Worm (Caenorhabditis elegans): ENCODE data around the gene asd-1.

DNA sequence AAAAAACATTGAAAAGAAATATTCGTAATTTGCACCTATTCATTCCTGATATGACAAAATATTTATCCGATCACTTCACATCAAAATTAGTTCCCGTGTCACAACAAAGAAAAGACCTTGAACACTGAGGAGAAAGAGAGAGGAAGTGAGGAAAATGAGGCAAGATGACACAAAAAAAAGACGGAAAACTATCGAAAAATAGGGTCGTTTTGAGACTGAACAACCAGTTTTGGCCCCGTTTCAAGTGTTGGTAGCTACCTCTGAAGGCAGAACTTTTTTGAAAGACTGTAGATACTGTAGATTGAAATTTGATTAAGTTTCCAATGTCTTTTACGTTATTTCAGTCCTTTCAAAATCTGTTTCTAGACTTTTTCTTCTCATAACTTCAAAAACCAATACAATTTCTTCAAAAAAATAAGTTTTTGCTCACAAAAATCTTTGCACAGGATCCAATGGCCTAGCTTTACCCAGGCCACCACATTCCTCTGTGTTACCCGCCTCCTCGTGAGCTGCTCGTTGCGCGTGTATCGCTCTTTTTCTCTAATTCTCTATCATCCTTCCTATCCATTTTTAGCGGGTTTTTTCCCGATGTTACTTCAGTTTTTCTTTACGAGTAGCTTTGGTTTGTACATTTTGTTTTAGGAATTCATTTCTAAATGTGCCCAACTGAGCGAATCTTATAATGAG, 641 bp upstream of the asd-1 start:
- TF ChIP-seq lin-13 (GFP tag; optimal IDR thresholded peaks at IDR 0.05) (no peak), Y48G9A.11 (GFP tag; IDR thresholded peaks at IDR 0.05) (peak; percentile 52; the same call in 1 of the 2 replicates), hlh-30 (tag; optimal IDR thresholded peaks at IDR 0.05; ENCODE audit: insufficient read depth) (peak; percentile 95), fos-1 (tag; optimal IDR thresholded peaks at IDR 0.05) (no peak), daf-12 (tag; optimal IDR thresholded peaks at IDR 0.05) (no peak), snpc-4 (tag; optimal IDR thresholded peaks at IDR 0.05) (no peak), lin-39 (tag; optimal IDR thresholded peaks at IDR 0.05) (no peak), aly-2 (tag; optimal IDR thresholded peaks at IDR 0.05) (no peak), hlh-11 (tag; optimal IDR thresholded peaks at IDR 0.05) (peak; percentile 25), T20F7.1 (GFP tag; optimal IDR thresholded peaks at IDR 0.05) (no peak), lim-7 (GFP tag; IDR thresholded peaks at IDR 0.05) (no peak), lin-1 (GFP tag; IDR thresholded peaks at IDR 0.05) (no peak), egl-27 (tag; optimal IDR thresholded peaks at IDR 0.05) (no peak)
